Worm (Caenorhabditis elegans): ENCODE results near the gene C25H3.14.

DNA sequence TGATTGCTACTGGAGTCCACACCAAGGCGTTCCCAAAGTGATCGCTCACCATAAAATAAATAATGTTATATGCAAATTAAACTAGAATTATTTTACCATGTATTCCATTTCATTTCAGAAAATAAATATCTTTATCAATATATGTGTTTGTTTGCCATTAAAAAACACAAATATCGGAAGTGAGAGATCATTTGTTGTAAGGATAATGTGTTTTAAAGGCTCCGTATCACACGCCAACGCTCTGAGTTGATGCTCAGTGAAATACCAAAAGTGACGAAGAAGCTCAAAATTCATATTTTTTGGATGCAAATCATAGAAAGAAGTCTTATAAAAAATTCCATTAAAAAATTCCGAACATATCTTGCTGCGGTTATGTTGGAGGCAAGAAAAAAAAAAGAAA is 1.3 kb downstream of the C25H3.14 start:
- TF ChIP-seq ama-1 (optimal IDR thresholded peaks at IDR 0.05) (no peak), nhr-76 (tag; optimal IDR thresholded peaks at IDR 0.05) (no peak), aha-1 (tag; optimal IDR thresholded peaks at IDR 0.05) (no peak), irx-1 (tag; optimal IDR thresholded peaks at IDR 0.05) (no peak), unc-86 (tag; optimal IDR thresholded peaks at IDR 0.05) (no peak), ztf-11 (tag; optimal IDR thresholded peaks at IDR 0.05) (no peak), lir-3 (tag; optimal IDR thresholded peaks at IDR 0.05; ENCODE audit: poor library complexity) (no peak), egl-27 (tag; optimal IDR thresholded peaks at IDR 0.05) (no peak), ceh-82 (tag; optimal IDR thresholded peaks at IDR 0.05) (no peak), fos-1 (tag; optimal IDR thresholded peaks at IDR 0.05) (no peak), elt-2 (tag; optimal IDR thresholded peaks at IDR 0.05) (no peak), elt-3 (tag; optimal IDR thresholded peaks at IDR 0.05) (no peak), unc-130 (tag; optimal IDR thresholded peaks at IDR 0.05) (no peak), ces-1 (GFP tag; optimal IDR thresholded peaks at IDR 0.05) (no peak)

Measured in whole organism, L1 larva.